Worm (Caenorhabditis elegans): ENCODE measurements around the gene K02E10.7.
A peak's percentile ranks its signal among the peaks of the same experiment; 100 is the strongest.

Gene K02E10.7

DNA sequence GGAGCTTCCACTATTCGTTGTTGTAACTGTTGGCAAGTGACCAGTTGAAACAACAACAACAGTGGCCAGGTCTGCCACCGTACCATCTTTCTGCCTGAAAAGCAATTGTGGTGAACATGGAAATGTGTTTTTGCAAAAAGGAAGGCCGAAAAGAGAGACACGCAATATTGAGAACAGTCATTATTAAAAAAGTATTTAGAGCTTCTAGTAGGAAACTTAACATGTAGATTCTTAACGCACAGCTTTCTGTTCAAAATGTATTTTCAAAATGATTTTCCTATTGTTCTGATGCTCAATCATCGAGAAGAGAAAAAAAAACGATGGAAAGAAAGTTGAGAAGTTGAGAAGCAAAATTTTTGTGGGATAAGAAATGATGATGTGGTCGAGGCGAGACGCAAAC is 6.9 kb upstream of the K02E10.7 start, which contains the start of gene syg-1:
TSS of gene syg-1 (minus strand) at position 101 of the 400 bp plus-strand sequence.
- TF ChIP-seq pha-2 (tag; optimal IDR thresholded peaks at IDR 0.05) (no peak), elt-2 (tag; optimal IDR thresholded peaks at IDR 0.05) (no peak)

DNA sequence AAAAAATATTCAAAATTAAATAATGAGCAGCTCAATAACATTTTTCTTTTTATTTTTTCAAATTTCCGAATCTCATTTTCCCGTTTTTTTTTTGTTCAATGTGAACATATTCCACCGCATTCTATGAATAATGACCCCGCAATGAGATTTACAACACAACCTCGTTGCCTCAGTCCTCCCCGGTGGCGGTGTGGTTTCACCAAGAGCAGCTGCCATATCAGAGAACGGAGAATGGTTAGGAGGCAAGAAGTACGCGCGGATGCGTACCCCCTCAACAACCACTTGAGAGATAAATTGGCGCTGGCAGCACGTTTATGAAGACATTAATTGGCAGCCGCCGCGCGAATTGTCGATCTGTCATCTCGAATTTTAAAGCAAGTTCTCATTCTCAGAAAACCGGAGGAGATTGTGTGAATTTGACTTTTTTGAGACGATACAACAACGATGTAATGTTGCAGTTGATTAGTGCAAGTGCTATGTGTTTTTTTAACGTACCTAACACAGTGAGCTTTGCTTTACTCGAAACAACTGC is 5.4 kb upstream of the K02E10.7 start:
- peak; percentile 68 for TF ChIP-seq unc-55 (GFP tag; optimal IDR thresholded peaks at IDR 0.05)
- no peak for TF ChIP-seq unc-86 (tag; optimal IDR thresholded peaks at IDR 0.05)
- no peak for TF ChIP-seq sox-2 (GFP tag; IDR thresholded peaks at IDR 0.05)
- TF ChIP-seq hlh-6 (tag; optimal IDR thresholded peaks at IDR 0.05): no peak
- TF ChIP-seq unc-42 (tag; optimal IDR thresholded peaks at IDR 0.05): peak; percentile 27
- no peak for TF ChIP-seq tbx-7 (tag; optimal IDR thresholded peaks at IDR 0.05)
- TF ChIP-seq ceh-45 (GFP tag; IDR thresholded peaks at IDR 0.05): no peak

DNA sequence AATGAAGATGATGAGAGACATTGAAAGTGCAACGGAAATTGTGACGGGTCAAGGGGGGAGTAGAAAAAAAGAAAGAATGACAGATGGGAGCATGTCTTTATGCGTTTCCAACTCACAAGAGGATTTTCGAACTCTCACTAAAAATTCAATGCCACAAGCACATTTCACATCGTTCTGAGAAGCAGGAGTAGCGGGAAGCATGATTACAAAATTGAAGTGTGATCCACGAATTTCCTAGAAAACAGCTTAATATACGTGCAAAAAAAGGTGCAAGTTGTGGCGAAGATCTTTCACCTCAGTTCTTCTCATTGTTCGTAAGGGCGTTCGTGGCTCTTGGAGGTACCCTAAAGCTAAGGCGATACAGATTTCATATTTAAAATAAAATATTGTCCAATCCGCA is 1.6 kb downstream of the K02E10.7 start:
- TF ChIP-seq che-1 (tag; optimal IDR thresholded peaks at IDR 0.05): no peak
- no peak for TF ChIP-seq zip-5 (tag; optimal IDR thresholded peaks at IDR 0.05)
- no peak for TF ChIP-seq K02D7.2 (tag; optimal IDR thresholded peaks at IDR 0.05)
- TF ChIP-seq pat-9 (tag; optimal IDR thresholded peaks at IDR 0.05): no peak
- no peak for TF ChIP-seq ceh-9 (tag; optimal IDR thresholded peaks at IDR 0.05)
- no peak for TF ChIP-seq nhr-232 (tag; optimal IDR thresholded peaks at IDR 0.05)
- no peak for TF ChIP-seq ceh-31 (tag; optimal IDR thresholded peaks at IDR 0.05)
- TF ChIP-seq rnt-1 (tag; optimal IDR thresholded peaks at IDR 0.05): no peak
- no peak for TF ChIP-seq eyg-1 (tag; optimal IDR thresholded peaks at IDR 0.05)
- TF ChIP-seq sdc-2 (tag; optimal IDR thresholded peaks at IDR 0.05): no peak
- TF ChIP-seq dve-1 (tag; optimal IDR thresholded peaks at IDR 0.05): no peak
- no peak for TF ChIP-seq unc-86 (tag; optimal IDR thresholded peaks at IDR 0.05)
- TF ChIP-seq ceh-48 (tag; optimal IDR thresholded peaks at IDR 0.05): no peak
- TF ChIP-seq K09A11.1 (tag; optimal IDR thresholded peaks at IDR 0.05; ENCODE audit: insufficient read depth): no peak
- no peak for TF ChIP-seq madf-2 (tag; optimal IDR thresholded peaks at IDR 0.05)

DNA sequence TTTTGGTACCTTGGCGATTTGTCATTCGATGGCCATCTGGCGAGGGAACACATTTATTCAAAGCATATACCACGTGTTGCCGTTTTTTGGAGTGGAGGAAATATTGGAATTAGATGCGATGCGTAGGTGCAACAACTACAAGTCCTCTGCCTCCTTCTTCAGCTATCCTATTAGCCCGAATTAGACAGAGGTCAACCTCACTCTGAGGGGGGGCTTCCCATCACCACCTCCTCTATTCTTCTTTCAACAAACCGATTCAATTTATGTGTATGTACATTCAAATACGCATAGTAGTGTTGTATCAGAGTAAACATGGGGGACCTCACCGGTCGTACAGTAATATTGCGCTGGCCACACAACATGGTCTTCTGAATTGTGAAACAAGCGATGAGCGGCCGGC is 10.5 kb downstream of the K02E10.7 start:
- TF ChIP-seq lim-6 (tag; optimal IDR thresholded peaks at IDR 0.05): no peak
- peak; percentile 37 for TF ChIP-seq ref-2 (tag; optimal IDR thresholded peaks at IDR 0.05)

DNA sequence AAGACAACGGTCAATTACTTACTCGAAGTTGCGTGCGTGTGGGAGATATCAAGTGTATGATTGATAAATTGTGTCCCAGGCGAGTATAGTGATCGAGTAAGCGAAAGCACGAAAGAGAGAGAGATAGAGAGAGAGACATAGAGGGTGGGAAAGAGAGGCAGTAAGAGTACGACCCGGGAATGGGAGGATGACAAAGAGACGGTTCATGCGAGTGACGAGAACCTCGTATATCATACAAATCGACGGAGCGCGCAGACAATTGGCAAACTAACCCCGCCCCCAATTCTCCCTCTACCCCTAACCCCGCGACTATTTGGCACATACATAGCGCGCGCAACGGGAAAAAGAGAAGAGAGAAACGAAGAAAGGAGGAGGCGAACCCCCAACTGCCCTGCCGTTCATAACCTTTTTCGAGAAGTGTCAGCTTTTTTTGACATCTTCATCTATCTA is 12.5 kb downstream of the K02E10.7 start, which contains the start of gene rabr-1:
TSS of gene rabr-1 (plus strand) at position 316 of the 450 bp plus-strand sequence.
- TF ChIP-seq dmd-4 (tag; optimal IDR thresholded peaks at IDR 0.05; ENCODE audit: borderline replicate concordance): no peak
- TF ChIP-seq pros-1 (tag; optimal IDR thresholded peaks at IDR 0.05): no peak
- peak; percentile 7 for TF ChIP-seq ceh-34 (tag; optimal IDR thresholded peaks at IDR 0.05)
- TF ChIP-seq tbx-2 (tag; optimal IDR thresholded peaks at IDR 0.05): peak; percentile 56
- TF ChIP-seq ceh-18 (tag; optimal IDR thresholded peaks at IDR 0.05): peak; percentile 12

DNA sequence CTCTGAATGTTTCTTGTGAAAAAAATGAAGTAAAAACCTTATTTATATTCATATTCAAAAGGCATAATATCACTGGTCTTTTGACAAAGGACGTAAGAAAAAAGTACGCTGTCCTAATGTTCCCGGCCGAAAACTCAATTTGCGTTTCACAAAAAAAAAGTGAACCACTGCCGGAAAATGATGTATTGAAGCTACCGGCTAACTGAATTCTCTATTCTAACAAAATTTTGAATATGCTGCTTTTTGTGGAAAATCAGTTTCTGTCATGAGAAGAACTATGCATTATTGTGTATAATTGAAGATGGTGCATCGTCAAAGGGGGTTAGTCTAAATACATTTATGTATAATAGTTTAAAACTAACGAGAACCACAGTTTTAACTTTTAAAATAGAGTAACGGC is 14.1 kb downstream of the K02E10.7 start:
- peak; percentile 60 for TF ChIP-seq unc-42 (tag; optimal IDR thresholded peaks at IDR 0.05)
- no peak for TF ChIP-seq ceh-2 (tag; optimal IDR thresholded peaks at IDR 0.05)
- no peak for TF ChIP-seq che-1 (tag; optimal IDR thresholded peaks at IDR 0.05)

All from whole organism, late embryonic.